Fruit fly (Drosophila melanogaster) whole organism, embryonic: ENCODE measurements around the gene Bet1.

ENCODE experiments used
- CG1024 ChIP-seq: fragments of 200-800 bp; sonication (Bioruptor generic); IDR thresholded peaks from 2 replicates; pipeline ENCODE4 v1.3.6; 2022; ENCODE audit warnings: missing biosample characterization, missing genetic modification characterization
- CG11093 ChIP-seq: fragments of 200-800 bp; sonication (Bioruptor generic); IDR thresholded peaks from 3 replicates; pipeline ENCODE4 v1.3.6; 2022; ENCODE audit warnings: missing biosample characterization, missing genetic modification characterization
- CG14965 ChIP-seq: fragments of 200-800 bp; sonication (Bioruptor generic); optimal IDR thresholded peaks from 2 replicates; lab custom pipeline; 2016; ENCODE audit warnings: missing biosample characterization, missing genetic modification characterization, borderline replicate concordance
- CG17912 ChIP-seq: fragments of 200-800 bp; sonication (Bioruptor generic); optimal IDR thresholded peaks from 2 replicates; lab custom pipeline; 2018; ENCODE audit warnings: missing biosample characterization, mild to moderate bottlenecking, missing genetic modification characterization
- CG18011 ChIP-seq: fragments of 200-800 bp; sonication (Bioruptor generic); optimal IDR thresholded peaks from 2 replicates; lab custom pipeline; 2017; ENCODE audit warnings: missing biosample characterization, missing genetic modification characterization, mild to moderate bottlenecking, moderate library complexity, missing genotype
- CG3163 ChIP-seq: fragments of 200-800 bp; sonication (Bioruptor generic); optimal IDR thresholded peaks from 3 replicates; lab custom pipeline; 2016; ENCODE audit warnings: missing biosample characterization, missing genetic modification characterization
- CG3726 ChIP-seq: fragments of 200-800 bp; sonication (Bioruptor generic); IDR thresholded peaks from 3 replicates; pipeline ENCODE4, ENCODE4 v1.3.6; 2022; ENCODE audit warnings: missing biosample characterization, missing genetic modification characterization
- CG4424 ChIP-seq: fragments of 200-800 bp; sonication (Bioruptor generic); optimal IDR thresholded peaks from 3 replicates; lab custom pipeline; 2016; ENCODE audit warnings: missing biosample characterization, missing genetic modification characterization
- CG6791 ChIP-seq: fragments of 200-800 bp; sonication (Bioruptor generic); IDR thresholded peaks from 3 replicates; pipeline ENCODE4 v1.3.6; 2022; ENCODE audit warnings: missing biosample characterization, missing genetic modification characterization; ENCODE audit not compliant: partially characterized antibody
- CG7556 ChIP-seq: fragments of 200-800 bp; sonication (Bioruptor generic); optimal IDR thresholded peaks from 2 replicates; lab custom pipeline; 2017; ENCODE audit warnings: missing biosample characterization, mild to moderate bottlenecking, missing genetic modification characterization
- CG8290 ChIP-seq, 3 experiments: fragments of 200-800 bp; sonication (Bioruptor generic); optimal IDR thresholded peaks; 2 replicates each; lab custom pipeline; 2016 to 2019; ENCODE audit warnings: missing biosample characterization in 3 of 3, missing genetic modification characterization in 3 of 3, mild to moderate bottlenecking in 2 of 3, moderate library complexity in 1 of 3
- CG9876 ChIP-seq: fragments of 200-800 bp; sonication (Bioruptor generic); optimal IDR thresholded peaks from 2 replicates; lab custom pipeline; 2016; ENCODE audit warnings: missing biosample characterization, missing genetic modification characterization
- D19A ChIP-seq: fragments of 200-800 bp; optimal IDR thresholded peaks from 3 replicates; lab custom pipeline; 2019; ENCODE audit warnings: missing biosample characterization, mild to moderate bottlenecking, missing genetic modification characterization, moderate library complexity
- Dp ChIP-seq: fragments of 200-800 bp; sonication (Bioruptor generic); optimal IDR thresholded peaks from 2 replicates; lab custom pipeline; 2018; ENCODE audit warnings: missing biosample characterization, mild to moderate bottlenecking, missing genetic modification characterization, moderate library complexity
- HmgZ ChIP-seq: fragments of 200-800 bp; sonication (Bioruptor generic); optimal IDR thresholded peaks from 2 replicates; lab custom pipeline; 2018; ENCODE audit warnings: missing biosample characterization, mild to moderate bottlenecking, missing genetic modification characterization
- Lpt ChIP-seq: fragments of >200 bp; optimal IDR thresholded peaks from 2 replicates; lab custom pipeline; 2018; ENCODE audit warnings: missing biosample characterization, missing genetic modification characterization
- MTF-1 ChIP-seq: fragments of 200-800 bp; sonication (Bioruptor generic); optimal IDR thresholded peaks from 2 replicates; lab custom pipeline; 2018; ENCODE audit warnings: missing biosample characterization, mild to moderate bottlenecking, missing genetic modification characterization, borderline replicate concordance
- Med ChIP-seq: fragments of 200-800 bp; sonication (Bioruptor generic); peaks from one replicate; lab custom pipeline; 2016; ENCODE audit warnings: missing biosample characterization, missing genetic modification characterization, mild to moderate bottlenecking, inconsistent platforms, moderate library complexity
- NC2α ChIP-seq: fragments of 200-800 bp; sonication (Bioruptor generic); optimal IDR thresholded peaks from 2 replicates; lab custom pipeline; 2016; ENCODE audit warnings: missing biosample characterization, missing genetic modification characterization
- NC2β ChIP-seq: fragments of 200-800 bp; sonication (Bioruptor generic); optimal IDR thresholded peaks from 2 replicates; lab custom pipeline; 2016; ENCODE audit warnings: missing biosample characterization, missing genetic modification characterization
- Pdp1 ChIP-seq, 2 experiments: fragments of 200-800 bp; sonication (Bioruptor generic); optimal IDR thresholded peaks; 3 replicates each; lab custom pipeline; 2016; ENCODE audit warnings: missing biosample characterization in 2 of 2, missing genetic modification characterization in 2 of 2, mild to moderate bottlenecking in 1 of 2, moderate library complexity in 1 of 2
- Sox102F ChIP-seq: fragments of 200-800 bp; sonication (Bioruptor generic); optimal IDR thresholded peaks from 2 replicates; lab custom pipeline; 2018; ENCODE audit warnings: missing biosample characterization, mild to moderate bottlenecking, missing genetic modification characterization, moderate library complexity
- Ssrp ChIP-seq: fragments of 200-800 bp; sonication (Bioruptor generic); optimal IDR thresholded peaks from 2 replicates; lab custom pipeline; 2018; ENCODE audit warnings: missing biosample characterization, mild to moderate bottlenecking, missing genetic modification characterization, moderate library complexity
- Trl ChIP-seq, 3 experiments: fragments of >200 bp in 2 of 3; fragments of 200-800 bp in 1 of 3; sonication (Bioruptor generic) in 1 of 3; optimal IDR thresholded peaks; 2 replicates in 1 of 3; 3 replicates in 2 of 3; lab custom pipeline; 2016 to 2017; ENCODE audit warnings: missing biosample characterization in 1 of 3, missing genetic modification characterization in 1 of 3
- ab ChIP-seq: fragments of 200-800 bp; sonication (Bioruptor generic); optimal IDR thresholded peaks from 2 replicates; lab custom pipeline; 2016; ENCODE audit warnings: missing biosample characterization, missing genetic modification characterization
- amos ChIP-seq: fragments of 200-800 bp; sonication (Bioruptor generic); IDR thresholded peaks from 2 replicates; pipeline ENCODE4 v1.3.6; 2022; ENCODE audit warnings: missing biosample characterization, missing genetic modification characterization; ENCODE audit not compliant: partially characterized antibody
- bcd ChIP-seq: fragments of 200-800 bp; sonication (Bioruptor generic); optimal IDR thresholded peaks from 2 replicates; lab custom pipeline; 2017; ENCODE audit warnings: missing biosample characterization, mild to moderate bottlenecking, missing genetic modification characterization
- bigmax ChIP-seq: fragments of 200-800 bp; sonication (Bioruptor generic); optimal IDR thresholded peaks from 2 replicates; lab custom pipeline; 2018; ENCODE audit warnings: missing biosample characterization, mild to moderate bottlenecking, missing genetic modification characterization
- crc ChIP-seq: fragments of 200-800 bp; sonication (Bioruptor generic); optimal IDR thresholded peaks from 2 replicates; lab custom pipeline; 2016; ENCODE audit warnings: missing biosample characterization, missing genetic modification characterization
- crol ChIP-seq: fragments of 200-800 bp; sonication (Bioruptor generic); IDR thresholded peaks from 2 replicates; pipeline ENCODE4 v1.3.6; 2022; ENCODE audit warnings: missing biosample characterization, missing genetic modification characterization
- dpn ChIP-seq, 2 experiments: fragments of 200-800 bp; sonication (Bioruptor generic); optimal IDR thresholded peaks; 3 replicates each; lab custom pipeline; 2016; ENCODE audit warnings: missing biosample characterization in 2 of 2, missing genetic modification characterization in 2 of 2
- dysf ChIP-seq: fragments of 200-800 bp; sonication (Bioruptor generic); IDR thresholded peaks from 3 replicates; pipeline ENCODE4 v1.3.6; 2022; ENCODE audit warnings: missing biosample characterization, missing genetic modification characterization
- ewg ChIP-seq: fragments of 200-800 bp; sonication (Bioruptor generic); optimal IDR thresholded peaks from 3 replicates; lab custom pipeline; 2017; ENCODE audit warnings: mild to moderate bottlenecking, missing biosample characterization, missing genetic modification reagents, missing genetic modification characterization
- gcm2 ChIP-seq: fragments of 200-800 bp; sonication (Bioruptor generic); optimal IDR thresholded peaks from 2 replicates; lab custom pipeline; 2016; ENCODE audit warnings: missing biosample characterization, missing genetic modification characterization
- gem ChIP-seq: fragments of 200-800 bp; sonication (Bioruptor generic); optimal IDR thresholded peaks from 2 replicates; lab custom pipeline; 2019; ENCODE audit warnings: missing biosample characterization, mild to moderate bottlenecking, missing genetic modification characterization, moderate library complexity
- grau ChIP-seq: fragments of 200-800 bp; optimal IDR thresholded peaks from 3 replicates; lab custom pipeline; 2019; ENCODE audit warnings: missing biosample characterization, mild to moderate bottlenecking, missing genetic modification characterization, moderate library complexity
- luna ChIP-seq: fragments of 200-800 bp; sonication (Bioruptor generic); optimal IDR thresholded peaks from 2 replicates; lab custom pipeline; 2016; ENCODE audit warnings: missing biosample characterization, missing genetic modification characterization
- org-1 ChIP-seq: fragments of 200-800 bp; sonication (Bioruptor generic); optimal IDR thresholded peaks from 2 replicates; lab custom pipeline; 2017; ENCODE audit warnings: missing biosample characterization, missing genetic modification characterization
- pros ChIP-seq: fragments of 200-800 bp; sonication (Bioruptor generic); optimal IDR thresholded peaks from 3 replicates; lab custom pipeline; 2019; ENCODE audit warnings: missing biosample characterization, mild to moderate bottlenecking, missing genetic modification characterization, moderate library complexity
- pzg ChIP-seq: fragments of 200-800 bp; sonication (Bioruptor generic); optimal IDR thresholded peaks from 3 replicates; lab custom pipeline; 2018; ENCODE audit warnings: missing biosample characterization, mild to moderate bottlenecking, missing genetic modification characterization, moderate library complexity
- repo ChIP-seq: fragments of 200-800 bp; sonication (Bioruptor generic); optimal IDR thresholded peaks from 2 replicates; lab custom pipeline; 2016; ENCODE audit warnings: missing biosample characterization, missing genetic modification characterization
- rib ChIP-seq: fragments of 200-800 bp; sonication (Bioruptor generic); IDR thresholded peaks from 2 replicates; pipeline ENCODE4 v1.3.6; 2022; ENCODE audit warnings: missing biosample characterization, missing genetic modification characterization
- run ChIP-seq: fragments of 200-800 bp; sonication (Bioruptor generic); optimal IDR thresholded peaks from 3 replicates; lab custom pipeline; 2018; ENCODE audit warnings: missing biosample characterization, mild to moderate bottlenecking, missing genetic modification characterization
- slp2 ChIP-seq: fragments of 200-800 bp; sonication (Bioruptor generic); optimal IDR thresholded peaks from 2 replicates; lab custom pipeline; 2016; ENCODE audit warnings: missing biosample characterization, missing genetic modification characterization
- sna ChIP-seq: fragments of 200-800 bp; sonication (Bioruptor generic); IDR thresholded peaks from 2 replicates; pipeline ENCODE4 v1.3.6; 2022; ENCODE audit warnings: missing biosample characterization, missing genetic modification characterization; ENCODE audit not compliant: partially characterized antibody
- tgo ChIP-seq: fragments of 200-800 bp; sonication (Bioruptor generic); IDR thresholded peaks from 3 replicates; pipeline ENCODE4 v1.3.6; 2022; ENCODE audit warnings: missing biosample characterization, missing genetic modification characterization
- tin ChIP-seq: fragments of 200-800 bp; sonication (Bioruptor generic); optimal IDR thresholded peaks from 3 replicates; lab custom pipeline; 2016; ENCODE audit warnings: missing biosample characterization, missing genetic modification characterization
- trh ChIP-seq: fragments of 200-800 bp; sonication (Bioruptor generic); optimal IDR thresholded peaks from 2 replicates; lab custom pipeline; 2016; ENCODE audit warnings: missing biosample characterization, missing genetic modification characterization

Gene Bet1

DNA sequence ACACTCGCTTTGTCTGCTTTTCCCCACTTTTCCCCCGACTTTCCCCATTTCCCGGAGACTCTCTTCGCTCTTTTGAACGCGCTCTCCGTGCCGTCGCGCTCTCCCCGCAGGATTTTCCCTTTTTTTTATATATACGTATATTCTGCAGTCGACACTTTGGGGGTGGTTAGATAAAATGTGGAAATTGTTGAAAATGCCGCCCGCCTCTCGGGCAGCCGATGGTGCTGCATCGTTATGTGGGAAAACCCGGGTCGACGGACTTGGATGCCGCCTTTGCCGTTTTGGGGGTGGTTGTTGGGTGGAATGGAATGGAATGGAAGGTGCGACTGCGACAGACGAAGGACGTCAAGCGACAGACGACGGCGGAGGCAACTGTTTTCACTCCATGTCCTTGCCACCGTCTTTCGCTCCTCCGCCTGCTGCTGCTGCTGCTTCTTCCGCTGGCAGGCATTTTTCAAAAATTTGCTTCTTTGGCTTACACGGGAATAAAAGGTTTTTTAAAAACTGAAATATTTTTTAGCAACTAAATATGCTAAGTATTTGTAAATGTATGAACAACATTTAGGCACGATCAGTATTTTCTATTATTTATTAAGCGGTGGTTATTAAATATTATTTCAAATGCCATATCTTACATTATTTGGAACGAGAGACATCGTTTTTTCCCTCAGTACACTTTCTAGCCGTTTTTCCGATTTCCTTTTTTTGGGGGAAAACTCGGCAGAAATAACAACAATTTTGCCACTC is 30.2 kb upstream of the Bet1 start (continued):
- TF ChIP-seq CG18011, result no peak
- TF ChIP-seq NC2β, result no peak
- TF ChIP-seq CG7556 (GFP tag; lab: Kevin White, UChicago), result peak; percentile 74
- peak in 1 of 2 experiments; percentile 20 for TF ChIP-seq Pdp1 (GFP tag; optimal IDR thresholded peaks at IDR 0.05; lab: Kevin White, UChicago)
- TF ChIP-seq trh (GFP tag; lab: Kevin White, UChicago), result no peak
- TF ChIP-seq CG8290 (GFP tag; optimal IDR thresholded peaks at IDR 0.05; lab: Kevin White, UChicago), result no peak
- no peak for TF ChIP-seq CG8290 (tag; optimal IDR thresholded peaks at IDR 0.05; lab: Kevin White, UChicago)
- TF ChIP-seq crol (GFP tag; lab: Robert Waterston, UW), result peak; percentile 56; the same call in 1 of the 2 replicates
- TF ChIP-seq pros (GFP tag; lab: Kevin White, UChicago), result peak; percentile 70
- no peak for TF ChIP-seq run
- TF ChIP-seq CG3726 (GFP tag; lab: Robert Waterston, UW), result no peak
- no peak for TF ChIP-seq ab
- peak; percentile 23 for TF ChIP-seq bcd (GFP tag; lab: Kevin White, UChicago)
- TF ChIP-seq CG6791, result no peak
- no peak for TF ChIP-seq luna
- TF ChIP-seq HmgZ (tag; lab: Kevin White, UChicago), result no peak
- peak; percentile 55 for TF ChIP-seq Sox102F (GFP tag; lab: Kevin White, UChicago)
- TF ChIP-seq gem (tag; lab: Kevin White, UChicago), result peak; percentile 71
- peak; percentile 57 for TF ChIP-seq grau (tag; lab: Kevin White, UChicago)
- TF ChIP-seq Lpt (GFP tag; lab: Kevin White, UChicago), result no peak
- no peak for TF ChIP-seq dpn (GFP tag; optimal IDR thresholded peaks at IDR 0.05; lab: Kevin White, UChicago)
- no peak for TF ChIP-seq slp2 (GFP tag; lab: Kevin White, UChicago)
- peak; percentile 37 for TF ChIP-seq Med (GFP tag; lab: Kevin White, UChicago)
- peak; percentile 13 for TF ChIP-seq Ssrp (tag; lab: Kevin White, UChicago)
- TF ChIP-seq CG1024, result no peak
- TF ChIP-seq CG4424 (GFP tag; lab: Kevin White, UChicago), result no peak
- TF ChIP-seq tin (GFP tag; lab: Kevin White, UChicago), result no peak
- no peak for TF ChIP-seq CG9876 (GFP tag; lab: Kevin White, UChicago)
- TF ChIP-seq D19A, result peak; percentile 18
- TF ChIP-seq Dp, result no peak
- TF ChIP-seq Trl (optimal IDR thresholded peaks at IDR 0.05; lab: Kevin White, UChicago), result peak; percentile 46 to 54
- no peak for TF ChIP-seq Trl (GFP tag; optimal IDR thresholded peaks at IDR 0.05; lab: Kevin White, UChicago)
- peak; percentile 7 for TF ChIP-seq ewg (GFP tag; lab: Kevin White, UChicago)
- TF ChIP-seq crc (GFP tag; lab: Kevin White, UChicago), result no peak
- TF ChIP-seq dysf (GFP tag; lab: Robert Waterston, UW), result 0 out of 3 replicates have a peak, but pooled peaks have one; percentile 31
- peak; percentile 45; the same call in 1 of the 3 replicates for TF ChIP-seq tgo (GFP tag; lab: Robert Waterston, UW)
- TF ChIP-seq CG14965, result no peak
- TF ChIP-seq sna, result no peak
- TF ChIP-seq repo (GFP tag; lab: Kevin White, UChicago), result no peak
- TF ChIP-seq org-1 (GFP tag; lab: Kevin White, UChicago), result peak; percentile 10
- TF ChIP-seq CG17912 (GFP tag; lab: Kevin White, UChicago), result no peak
- TF ChIP-seq CG3163 (GFP tag; lab: Kevin White, UChicago), result no peak
- 0 out of 2 replicates have a peak, but pooled peaks have one; percentile 13 for TF ChIP-seq rib
- TF ChIP-seq bigmax (GFP tag; lab: Kevin White, UChicago), result no peak
- no peak for TF ChIP-seq gcm2 (GFP tag; lab: Kevin White, UChicago)
- TF ChIP-seq MTF-1, result no peak
- no peak for TF ChIP-seq pzg (GFP tag; lab: Kevin White, UChicago)
- no peak for TF ChIP-seq CG11093 (GFP tag; lab: Robert Waterston, UW)
- TF ChIP-seq NC2α (GFP tag; lab: Kevin White, UChicago), result no peak
- no peak for TF ChIP-seq amos (GFP tag; lab: Robert Waterston, UW)
